Worm (Caenorhabditis elegans) whole organism, L2 larva: ENCODE results near the gene F16G10.14.

ENCODE experiments used
- alr-1 ChIP-seq: fragments of 150-350 bp; optimal IDR thresholded peaks from 2 replicates; lab custom pipeline; 2014; ENCODE audit warnings: missing biosample characterization, missing genetic modification characterization
- nhr-77 ChIP-seq: fragments of 150-350 bp; optimal IDR thresholded peaks from 2 replicates; lab custom pipeline; 2014; ENCODE audit warnings: missing biosample characterization, missing genetic modification characterization
- zag-1 ChIP-seq: fragments of 150-350 bp; optimal IDR thresholded peaks from 2 replicates; lab custom pipeline; 2014; ENCODE audit warnings: missing biosample characterization, missing genetic modification characterization

DNA sequence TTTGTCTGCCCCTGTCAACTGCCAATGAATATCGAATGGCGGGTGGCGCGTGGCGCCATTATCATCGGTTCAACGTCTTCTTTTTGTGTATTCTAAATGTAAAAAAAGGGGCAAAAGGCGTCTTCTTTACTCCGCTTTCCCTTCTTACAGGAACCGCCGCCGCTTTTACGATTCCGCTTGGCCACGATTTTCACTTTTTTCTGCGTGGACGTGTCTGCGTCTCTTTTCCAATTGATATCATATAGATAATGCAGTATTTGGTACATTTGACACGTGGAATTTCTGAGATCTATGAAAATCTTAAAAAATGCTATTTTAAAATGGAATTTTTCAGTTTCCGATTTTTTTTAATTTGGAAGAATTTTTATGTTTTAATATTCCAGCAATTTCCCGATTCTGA is 36.8 kb upstream of the F16G10.14 start:
- TF ChIP-seq zag-1 (no peak), alr-1 (tag; lab: Kevin White, UChicago) (no peak), nhr-77 (tag; lab: Kevin White, UChicago) (no peak)
